Fruit fly (Drosophila melanogaster): ENCODE results near the gene NimC4.
A peak's percentile ranks its signal among the peaks of the same experiment; 100 is the strongest.

Gene NimC4

dm6 chr2L:14047170-14047632, at the start of gene NimC4:
Gene NimC4 (plus strand): TSS chr2L:14047582.
- TF ChIP-seq noc (tag; optimal IDR thresholded peaks at IDR 0.05): no peak

DNA sequence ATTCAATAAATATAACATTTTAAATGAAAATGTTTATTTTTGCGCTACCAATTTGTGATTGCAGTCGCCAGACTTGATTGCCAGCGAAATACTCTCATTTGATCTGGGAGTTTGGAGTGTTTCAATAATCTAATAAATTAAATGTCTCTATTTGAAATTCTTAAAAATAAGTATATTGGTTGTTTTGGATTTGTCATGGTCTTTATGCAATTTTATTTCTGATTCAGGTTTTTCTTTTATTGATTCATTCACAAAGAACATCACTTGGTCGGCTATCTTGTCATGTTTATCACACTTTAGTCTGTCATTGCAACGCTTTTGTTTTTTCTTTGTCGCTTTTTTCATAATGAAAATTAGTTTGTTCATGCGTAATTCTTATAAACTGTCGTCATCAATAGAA, 48.4 kb upstream of the NimC4 start:
- no peak for TF ChIP-seq noc (tag; optimal IDR thresholded peaks at IDR 0.05)

- TF ChIP-seq noc (tag; optimal IDR thresholded peaks at IDR 0.05): no peak
Observed at dm6 chr2L:14001078-14001477, 46.3 kb upstream of the NimC4 start, which contains the start of gene rk. Gene rk (minus strand): TSS chr2L:14001248.

DNA sequence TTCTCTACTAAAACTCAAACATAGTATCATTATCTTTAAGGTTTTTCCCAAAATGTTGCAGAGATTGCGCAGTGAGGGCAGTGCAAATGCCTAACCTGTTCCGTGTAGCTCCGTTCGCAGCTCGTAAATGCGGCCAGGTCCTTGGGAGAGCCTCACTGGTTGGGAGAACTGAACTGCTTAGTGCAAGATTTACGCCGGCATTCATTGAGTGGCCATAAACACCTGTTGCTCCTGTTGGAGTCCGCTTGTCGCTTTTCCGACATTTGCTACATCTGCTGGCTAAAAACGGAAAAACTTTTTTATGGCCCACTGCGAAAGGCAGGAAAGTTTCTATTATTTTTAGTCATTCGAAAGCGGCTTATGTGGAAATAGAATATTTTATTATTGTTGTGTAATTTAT, 45.5 kb upstream of the NimC4 start:
- TF ChIP-seq noc (tag; optimal IDR thresholded peaks at IDR 0.05): no peak

DNA sequence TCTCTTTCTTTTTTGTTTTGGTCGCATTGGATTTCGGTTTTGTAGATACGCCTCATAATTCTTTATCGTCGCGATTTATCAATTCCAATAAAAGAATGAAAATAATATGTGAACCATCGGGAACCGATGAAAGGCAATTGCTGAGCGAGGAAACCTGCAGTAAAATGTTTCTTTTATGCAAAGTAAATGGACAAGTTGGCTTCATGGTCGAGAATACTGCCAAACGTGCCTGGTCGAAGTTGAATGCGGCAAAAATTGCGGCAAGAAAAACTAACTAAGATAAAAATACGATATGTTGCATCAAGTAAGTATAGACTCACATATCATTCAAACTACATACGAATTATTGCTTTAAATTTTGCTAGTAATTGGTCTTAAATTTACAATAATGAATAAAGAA, 39.6 kb upstream of the NimC4 start, which contains the start of gene CG42692:
TSS of gene CG42692 (plus strand) at position 301 of the 400 bp plus-strand sequence.
- no peak for TF ChIP-seq noc (tag; optimal IDR thresholded peaks at IDR 0.05)

dm6 chr2L:14010410-14010809, 37.0 kb upstream of the NimC4 start:
- no peak for TF ChIP-seq noc (tag; optimal IDR thresholded peaks at IDR 0.05)

DNA sequence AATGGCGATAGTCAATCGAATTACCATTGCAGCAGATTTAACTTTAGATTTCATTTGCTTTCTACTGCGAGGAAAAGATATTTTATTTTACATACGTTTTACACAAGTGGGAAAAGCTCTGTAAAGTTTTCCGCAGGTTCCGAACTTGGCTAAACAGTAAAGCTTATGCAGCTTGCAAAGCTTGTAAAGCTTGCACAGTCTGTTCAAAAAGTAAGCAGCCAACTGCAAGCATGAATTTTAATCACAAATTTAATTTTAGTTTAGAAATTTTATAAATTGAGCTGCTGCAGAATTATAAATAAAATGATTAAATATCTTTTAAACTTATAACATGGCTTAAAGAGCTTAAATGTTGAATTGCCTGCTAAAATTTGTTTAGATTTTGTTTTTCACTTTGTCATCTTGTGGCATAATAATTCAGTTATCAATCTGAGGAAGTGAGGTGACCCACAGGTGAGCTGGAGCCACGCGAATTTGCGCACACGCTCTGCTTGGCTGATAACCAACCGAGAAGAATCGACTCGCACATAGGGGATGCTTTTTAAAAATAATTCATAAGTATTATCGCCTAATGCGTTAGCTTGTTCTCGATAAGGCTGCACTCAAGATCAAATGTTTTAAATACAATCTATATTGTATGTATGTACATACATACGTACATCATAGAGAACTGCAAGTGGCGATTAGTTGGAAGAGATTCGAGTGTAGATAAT, 35.6 kb upstream of the NimC4 start:
- TF ChIP-seq noc (tag; optimal IDR thresholded peaks at IDR 0.05): peak; percentile 84

DNA sequence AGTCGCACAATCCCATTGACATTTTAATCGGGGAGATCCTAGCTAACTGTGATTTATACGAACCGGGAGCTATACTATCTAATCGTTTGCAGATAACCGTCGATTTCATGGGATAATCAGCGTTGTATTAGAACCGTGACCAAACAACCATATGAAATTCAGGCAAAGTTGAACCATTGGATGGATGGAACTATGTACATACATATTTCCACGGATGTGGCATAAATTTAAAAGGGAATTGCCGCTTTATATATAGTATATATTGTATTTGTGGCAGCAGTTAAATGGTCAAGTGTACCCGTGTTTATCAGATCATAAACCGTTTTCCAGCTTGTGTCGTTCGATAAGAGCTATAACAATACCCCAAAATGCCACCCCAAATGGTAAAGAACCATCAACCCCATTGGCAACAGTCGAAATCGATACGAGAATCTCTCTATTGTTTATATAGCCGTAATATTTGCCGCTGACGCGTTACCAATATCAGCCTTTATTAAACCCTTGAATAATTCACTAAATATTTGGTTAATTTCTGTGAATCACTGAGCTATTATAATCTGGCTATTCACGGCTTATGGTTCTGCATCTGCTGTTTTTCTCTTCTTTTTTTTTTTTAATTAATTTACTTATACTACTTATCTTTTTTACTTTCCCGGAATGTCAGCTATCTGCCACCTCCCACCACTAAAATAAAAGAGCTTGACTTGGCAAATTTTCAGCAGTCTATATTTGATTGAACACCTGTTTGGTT, 34.9 kb upstream of the NimC4 start, which contains the start of gene bgm:
TSS of gene bgm (plus strand) at position 701 of the 751 bp plus-strand sequence.
- TF ChIP-seq noc (tag; optimal IDR thresholded peaks at IDR 0.05): no peak

dm6 chr2L:14013478-14013877, 33.9 kb upstream of the NimC4 start:
- TF ChIP-seq noc (tag; optimal IDR thresholded peaks at IDR 0.05): peak; percentile 62

DNA sequence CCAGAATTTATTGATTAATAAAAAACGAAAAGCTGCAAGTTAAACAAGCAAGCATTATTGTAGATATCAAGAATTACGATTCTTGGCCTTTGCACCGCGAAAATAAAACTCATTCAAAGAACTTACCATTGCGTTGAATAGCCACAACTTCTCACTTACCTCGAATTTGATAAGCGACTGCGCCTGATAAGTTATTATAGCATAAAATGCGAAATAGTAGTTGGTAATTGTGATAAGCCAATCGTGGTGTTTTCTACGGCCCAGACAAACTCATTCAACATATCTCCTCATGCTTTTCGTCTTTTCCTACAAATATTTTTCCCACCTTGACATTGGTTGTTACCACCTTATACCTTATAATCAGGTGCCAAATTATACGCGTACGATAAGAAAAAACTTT, 32.3 kb upstream of the NimC4 start:
- TF ChIP-seq noc (tag; optimal IDR thresholded peaks at IDR 0.05): no peak

- TF ChIP-seq noc (tag; optimal IDR thresholded peaks at IDR 0.05): no peak
Observed at dm6 chr2L:14019654-14020053, 27.7 kb upstream of the NimC4 start.

- no peak for TF ChIP-seq noc (tag; optimal IDR thresholded peaks at IDR 0.05)
Observed at dm6 chr2L:14020108-14020507, 27.3 kb upstream of the NimC4 start, which contains the start of gene NimC3. Gene NimC3 (minus strand): TSS chr2L:14020208.

DNA sequence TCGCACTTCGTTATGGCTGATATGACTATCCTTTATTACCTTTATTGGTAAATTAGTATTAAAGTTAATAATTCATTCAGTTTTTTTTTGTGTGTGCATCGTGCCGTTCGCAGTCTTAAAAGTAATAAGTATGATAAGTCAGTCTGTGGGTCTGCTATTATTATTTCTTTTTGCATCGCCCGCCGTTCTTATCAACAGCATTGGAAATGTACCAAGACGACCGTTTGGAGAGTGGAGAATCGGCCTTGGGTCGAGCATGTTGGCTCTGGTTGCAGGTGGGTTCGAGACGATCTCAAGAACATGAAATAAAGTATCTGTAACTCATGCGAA, 26.9 kb upstream of the NimC4 start:
- TF ChIP-seq noc (tag; optimal IDR thresholded peaks at IDR 0.05): no peak

DNA sequence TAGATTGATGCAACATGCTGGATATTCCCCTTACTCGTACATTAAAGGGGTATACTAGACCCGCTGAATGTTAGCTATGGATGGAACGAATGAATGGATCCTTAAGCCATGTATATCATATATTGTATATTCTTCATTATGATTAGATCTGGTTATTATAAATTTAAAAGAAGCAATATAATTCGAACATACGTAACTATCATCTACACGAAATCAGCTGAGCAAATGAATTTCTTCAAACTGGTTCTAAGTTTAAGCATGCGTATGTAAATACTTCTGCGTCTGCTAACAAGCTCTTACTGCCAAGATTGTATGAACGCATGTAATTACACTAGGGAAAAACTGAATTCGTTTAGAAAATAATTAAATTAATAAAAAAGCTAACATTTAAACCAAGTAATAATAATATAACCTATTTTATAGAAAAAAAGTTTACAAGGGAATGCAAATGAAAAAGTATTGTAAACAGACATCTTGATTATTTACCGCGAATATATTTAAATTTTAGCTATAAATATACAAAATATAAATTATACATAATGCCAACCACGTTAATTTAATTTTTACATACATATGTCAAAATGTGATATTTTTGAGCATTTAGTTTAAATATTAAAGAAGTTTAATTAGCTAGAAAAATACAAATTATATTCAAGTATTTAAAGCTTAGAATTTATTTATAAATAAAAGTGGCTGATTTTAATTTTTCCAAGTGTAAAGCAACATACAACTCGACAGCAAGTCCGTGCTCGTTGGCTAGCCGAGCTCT, 26.3 kb upstream of the NimC4 start:
- TF ChIP-seq noc (tag; optimal IDR thresholded peaks at IDR 0.05): peak; percentile 44

DNA sequence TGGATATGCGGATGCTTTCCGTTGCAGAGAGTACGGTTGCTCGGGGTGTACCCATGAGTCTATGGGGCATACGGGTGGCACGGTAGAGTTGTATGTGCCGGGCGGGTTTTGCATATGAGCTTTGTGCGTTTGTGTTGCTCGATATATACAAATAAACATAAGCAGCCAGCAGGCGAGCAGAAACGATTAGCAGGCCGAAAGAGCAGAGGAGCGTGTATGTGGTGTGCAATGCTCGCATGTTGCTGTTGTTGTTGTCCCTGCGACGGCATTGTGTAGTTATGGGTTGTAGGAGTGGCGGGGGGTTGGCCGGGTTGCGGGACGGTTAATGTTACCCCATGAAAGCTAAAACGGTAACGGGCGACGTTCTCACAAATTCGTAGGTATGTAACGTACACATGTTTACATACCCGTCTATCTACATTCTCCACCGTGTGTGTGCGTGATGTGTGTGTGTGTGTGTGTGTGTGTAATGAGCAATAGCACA, 25.7 kb upstream of the NimC4 start:
- no peak for TF ChIP-seq noc (tag; optimal IDR thresholded peaks at IDR 0.05)

- TF ChIP-seq noc (tag; optimal IDR thresholded peaks at IDR 0.05): peak; percentile 85
Observed at dm6 chr2L:14022130-14022735, 25.1 kb upstream of the NimC4 start.
